Fruit fly (Drosophila melanogaster): Measurements from ENCODE around the gene CIAPIN1.

DNA sequence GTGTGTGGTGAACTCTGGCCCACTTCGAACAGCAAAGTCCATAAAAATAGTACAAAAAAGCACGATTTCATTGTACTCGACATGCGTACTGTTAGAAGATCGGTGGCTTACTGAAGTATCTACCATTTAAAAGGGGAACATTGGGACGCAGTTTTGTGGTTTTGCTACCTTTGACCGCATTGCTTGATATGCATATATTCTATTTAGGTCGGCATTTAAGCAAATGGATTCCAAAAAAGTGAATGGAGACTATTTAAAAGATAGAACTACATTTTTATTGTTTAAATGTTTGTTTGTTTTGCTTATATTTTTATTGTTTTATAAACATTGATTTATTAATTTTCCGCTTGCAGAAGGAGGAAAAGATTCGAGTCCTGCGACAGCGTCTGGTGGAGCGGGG, 7.0 kb downstream of the CIAPIN1 start, which contains the start of gene CG31832:
- TF ChIP-seq CG13424 (tag; optimal IDR thresholded peaks at IDR 0.05) (no peak), CG18599 (GFP tag; optimal IDR thresholded peaks at IDR 0.05) (no peak), CG16779 (GFP tag; IDR thresholded peaks at IDR 0.05) (no peak), GATAe (GFP tag; conservative IDR thresholded peaks at IDR 0.05) (no peak), nerfin-1 (tag; optimal IDR thresholded peaks at IDR 0.05) (no peak), Asciz (GFP tag; optimal IDR thresholded peaks at IDR 0.05) (no peak), nerfin-2 (GFP tag; IDR thresholded peaks at IDR 0.05; ENCODE audit: partially characterized antibody) (no peak), CG11723 (GFP tag; optimal IDR thresholded peaks at IDR 0.05) (no peak), phol (tag; optimal IDR thresholded peaks at IDR 0.05) (no peak), Meics (GFP tag; optimal IDR thresholded peaks at IDR 0.05) (no peak), CG2199 (GFP tag; IDR thresholded peaks at IDR 0.05) (no peak), Usf (GFP tag; optimal IDR thresholded peaks at IDR 0.05) (no peak)
